Fruit fly (Drosophila melanogaster) whole organism, embryonic: ENCODE data around the gene mthl14.

Experiments
- Atf3 ChIP-seq: fragments of 200-800 bp; sonication (Bioruptor generic); optimal IDR thresholded peaks from 3 replicates; lab custom pipeline; 2016; ENCODE audit warnings: missing biosample characterization, missing genetic modification characterization
- Atf6 ChIP-seq: fragments of 200-800 bp; sonication (Bioruptor generic); IDR thresholded peaks from 2 replicates; pipeline ENCODE4 v1.3.6; 2022; ENCODE audit warnings: missing biosample characterization, missing genetic modification characterization
- BEAF-32 ChIP-seq: fragments of 200-800 bp; sonication (Bioruptor generic); optimal IDR thresholded peaks from 3 replicates; lab custom pipeline; 2017; ENCODE audit warnings: missing biosample characterization, missing genetic modification characterization, mild to moderate bottlenecking, moderate library complexity, missing genetic modification reagents
- CG10274 ChIP-seq: fragments of 200-800 bp; sonication (Bioruptor generic); optimal IDR thresholded peaks from 3 replicates; lab custom pipeline; 2017; ENCODE audit warnings: missing biosample characterization, mild to moderate bottlenecking, missing genetic modification characterization
- CG12236 ChIP-seq: fragments of 200-800 bp; sonication (Bioruptor generic); optimal IDR thresholded peaks from 2 replicates; lab custom pipeline; 2016; ENCODE audit warnings: missing biosample characterization, missing genetic modification characterization
- CG13123 ChIP-seq: fragments of 200-800 bp; sonication (Bioruptor generic); optimal IDR thresholded peaks from 2 replicates; lab custom pipeline; 2016; ENCODE audit warnings: missing biosample characterization, missing genetic modification characterization
- CG14441 ChIP-seq: fragments of 200-800 bp; sonication (Bioruptor generic); IDR thresholded peaks from 2 replicates; pipeline ENCODE4 v1.3.6; 2022; ENCODE audit warnings: missing biosample characterization, missing genetic modification characterization
- CG16779 ChIP-seq: fragments of 200-800 bp; sonication (Bioruptor generic); IDR thresholded peaks from 2 replicates; pipeline ENCODE4 v1.3.6; 2022; ENCODE audit warnings: missing biosample characterization, missing genetic modification characterization
- CG16813 ChIP-seq: fragments of 200-800 bp; sonication (Bioruptor generic); IDR thresholded peaks from 3 replicates; pipeline ENCODE4 v1.3.6; 2022; ENCODE audit warnings: missing biosample characterization, missing genetic modification characterization; ENCODE audit not compliant: partially characterized antibody
- CG16815 ChIP-seq: fragments of 200-800 bp; sonication (Bioruptor generic); optimal IDR thresholded peaks from 3 replicates; lab custom pipeline; 2017; ENCODE audit warnings: missing biosample characterization, mild to moderate bottlenecking, missing genetic modification characterization
- CG17802 ChIP-seq: fragments of 200-800 bp; sonication (Bioruptor generic); optimal IDR thresholded peaks from 2 replicates; lab custom pipeline; 2018; ENCODE audit warnings: missing biosample characterization, mild to moderate bottlenecking, missing genetic modification characterization, moderate library complexity
- CG17912 ChIP-seq: fragments of 200-800 bp; sonication (Bioruptor generic); optimal IDR thresholded peaks from 2 replicates; lab custom pipeline; 2018; ENCODE audit warnings: missing biosample characterization, mild to moderate bottlenecking, missing genetic modification characterization
- CG31365 ChIP-seq: fragments of 200-800 bp; sonication (Bioruptor generic); optimal IDR thresholded peaks from 2 replicates; lab custom pipeline; 2018; ENCODE audit warnings: missing biosample characterization, mild to moderate bottlenecking, missing genetic modification characterization
- CG3163 ChIP-seq: fragments of 200-800 bp; sonication (Bioruptor generic); optimal IDR thresholded peaks from 3 replicates; lab custom pipeline; 2016; ENCODE audit warnings: missing biosample characterization, missing genetic modification characterization
- CG3726 ChIP-seq: fragments of 200-800 bp; sonication (Bioruptor generic); IDR thresholded peaks from 3 replicates; pipeline ENCODE4, ENCODE4 v1.3.6; 2022; ENCODE audit warnings: missing biosample characterization, missing genetic modification characterization
- CG4360 ChIP-seq: fragments of 200-800 bp; sonication (Bioruptor generic); IDR thresholded peaks from 2 replicates; pipeline ENCODE4 v1.3.6; 2022; ENCODE audit warnings: missing biosample characterization, missing genetic modification characterization
- CG4617 ChIP-seq: fragments of 200-800 bp; sonication (Bioruptor generic); optimal IDR thresholded peaks from 3 replicates; lab custom pipeline; 2016; ENCODE audit warnings: missing biosample characterization, missing genetic modification characterization, borderline replicate concordance
- CG6791 ChIP-seq: fragments of 200-800 bp; sonication (Bioruptor generic); IDR thresholded peaks from 3 replicates; pipeline ENCODE4 v1.3.6; 2022; ENCODE audit warnings: missing biosample characterization, missing genetic modification characterization; ENCODE audit not compliant: partially characterized antibody
- CG8765 ChIP-seq: fragments of 200-800 bp; sonication (Bioruptor generic); IDR thresholded peaks from 2 replicates; pipeline ENCODE4 v1.3.6; 2022; ENCODE audit warnings: missing biosample characterization, missing genetic modification characterization
- CkIIα-i1 ChIP-seq: fragments of 200-800 bp; sonication (Bioruptor generic); IDR thresholded peaks from 2 replicates; pipeline ENCODE4 v1.3.6; 2022; ENCODE audit warnings: missing biosample characterization, missing genetic modification characterization
- CoRest ChIP-seq: fragments of 200-800 bp; sonication (Bioruptor generic); optimal IDR thresholded peaks from 3 replicates; lab custom pipeline; 2018; ENCODE audit warnings: missing biosample characterization, mild to moderate bottlenecking, missing genetic modification characterization, moderate library complexity
- D19A ChIP-seq: fragments of 200-800 bp; optimal IDR thresholded peaks from 3 replicates; lab custom pipeline; 2019; ENCODE audit warnings: missing biosample characterization, mild to moderate bottlenecking, missing genetic modification characterization, moderate library complexity
- D19B ChIP-seq: fragments of 200-800 bp; sonication (Bioruptor generic); optimal IDR thresholded peaks from 2 replicates; lab custom pipeline; 2017; ENCODE audit warnings: missing biosample characterization, mild to moderate bottlenecking, missing genetic modification characterization
- Dbx ChIP-seq: fragments of 200-800 bp; sonication (Bioruptor generic); IDR thresholded peaks from 3 replicates; pipeline ENCODE4 v1.3.6; 2022; ENCODE audit warnings: missing biosample characterization, missing genetic modification characterization
- Meics ChIP-seq: fragments of 200-800 bp; sonication (Bioruptor generic); optimal IDR thresholded peaks from 2 replicates; lab custom pipeline; 2017; ENCODE audit warnings: missing biosample characterization, mild to moderate bottlenecking, missing genetic modification characterization
- NC2α ChIP-seq: fragments of 200-800 bp; sonication (Bioruptor generic); optimal IDR thresholded peaks from 2 replicates; lab custom pipeline; 2016; ENCODE audit warnings: missing biosample characterization, missing genetic modification characterization
- NC2β ChIP-seq: fragments of 200-800 bp; sonication (Bioruptor generic); optimal IDR thresholded peaks from 2 replicates; lab custom pipeline; 2016; ENCODE audit warnings: missing biosample characterization, missing genetic modification characterization
- Neu2 ChIP-seq: fragments of 200-800 bp; sonication (Bioruptor generic); optimal IDR thresholded peaks from 3 replicates; lab custom pipeline; 2016; ENCODE audit warnings: missing biosample characterization, missing genetic modification characterization, borderline replicate concordance
- Rx ChIP-seq: fragments of 200-800 bp; sonication (Bioruptor generic); IDR thresholded peaks from 2 replicates; pipeline ENCODE4 v1.3.6; 2022; ENCODE audit warnings: missing biosample characterization, missing genetic modification characterization
- ase ChIP-seq: fragments of 200-800 bp; sonication (Bioruptor generic); IDR thresholded peaks from 3 replicates; pipeline ENCODE4 v1.3.6; 2022; ENCODE audit warnings: missing biosample characterization, missing genetic modification characterization
- bigmax ChIP-seq: fragments of 200-800 bp; sonication (Bioruptor generic); optimal IDR thresholded peaks from 2 replicates; lab custom pipeline; 2018; ENCODE audit warnings: missing biosample characterization, mild to moderate bottlenecking, missing genetic modification characterization
- cato ChIP-seq: fragments of 200-800 bp; sonication (Bioruptor generic); optimal IDR thresholded peaks from 2 replicates; lab custom pipeline; 2016; ENCODE audit warnings: missing biosample characterization, missing genetic modification characterization, borderline replicate concordance
- crol ChIP-seq: fragments of 200-800 bp; sonication (Bioruptor generic); IDR thresholded peaks from 2 replicates; pipeline ENCODE4 v1.3.6; 2022; ENCODE audit warnings: missing biosample characterization, missing genetic modification characterization
- disco-r ChIP-seq: fragments of 200-800 bp; sonication (Bioruptor generic); optimal IDR thresholded peaks from 2 replicates; lab custom pipeline; 2016; ENCODE audit warnings: missing biosample characterization, missing genetic modification characterization
- ems ChIP-seq: fragments of 200-800 bp; sonication (Bioruptor generic); optimal IDR thresholded peaks from 3 replicates; lab custom pipeline; 2016; ENCODE audit warnings: missing biosample characterization, missing genetic modification characterization
- eyg ChIP-seq: fragments of 200-800 bp; sonication (Bioruptor generic); optimal IDR thresholded peaks from 3 replicates; lab custom pipeline; 2016; ENCODE audit warnings: missing biosample characterization, missing genetic modification characterization
- fd96Cb ChIP-seq: fragments of 200-800 bp; sonication (Bioruptor generic); optimal IDR thresholded peaks from 2 replicates; lab custom pipeline; 2018; ENCODE audit warnings: missing biosample characterization, mild to moderate bottlenecking, missing genetic modification characterization, moderate library complexity
- gem ChIP-seq: fragments of 200-800 bp; sonication (Bioruptor generic); optimal IDR thresholded peaks from 2 replicates; lab custom pipeline; 2019; ENCODE audit warnings: missing biosample characterization, mild to moderate bottlenecking, missing genetic modification characterization, moderate library complexity
- insv ChIP-seq, 2 experiments: fragments of 200-800 bp; sonication (Bioruptor generic); optimal IDR thresholded peaks; 3 replicates each; lab custom pipeline; 2016 to 2018; ENCODE audit warnings: missing biosample characterization in 2 of 2, missing genetic modification characterization in 2 of 2
- lab ChIP-seq: fragments of 200-800 bp; sonication (Bioruptor generic); optimal IDR thresholded peaks from 3 replicates; lab custom pipeline; 2017; ENCODE audit warnings: missing biosample characterization, missing genetic modification characterization, mild to moderate bottlenecking, moderate library complexity, missing genetic modification reagents
- nau ChIP-seq: fragments of 200-800 bp; sonication (Bioruptor generic); optimal IDR thresholded peaks from 3 replicates; lab custom pipeline; 2017; ENCODE audit warnings: missing biosample characterization, mild to moderate bottlenecking, missing genetic modification characterization, missing genetic modification reagents
- nerfin-1 ChIP-seq: fragments of 200-800 bp; sonication (Bioruptor generic); optimal IDR thresholded peaks from 3 replicates; lab custom pipeline; 2019; ENCODE audit warnings: missing biosample characterization, mild to moderate bottlenecking, missing genetic modification characterization, moderate library complexity
- p53 ChIP-seq: fragments of 200-800 bp; sonication (Bioruptor generic); optimal IDR thresholded peaks from 2 replicates; lab custom pipeline; 2016; ENCODE audit warnings: missing biosample characterization, missing genetic modification characterization
- scrt ChIP-seq: fragments of 200-800 bp; sonication (Bioruptor generic); optimal IDR thresholded peaks from 2 replicates; lab custom pipeline; 2018; ENCODE audit warnings: missing biosample characterization, mild to moderate bottlenecking, missing genetic modification characterization, moderate library complexity
- sr ChIP-seq: fragments of 200-800 bp; sonication (Bioruptor generic); IDR thresholded peaks from 3 replicates; pipeline ENCODE4 v1.3.6; 2022; ENCODE audit warnings: missing biosample characterization, missing genetic modification characterization
- stc ChIP-seq: fragments of 200-800 bp; sonication (Bioruptor generic); IDR thresholded peaks from 2 replicates; pipeline ENCODE4 v1.3.6; 2022; ENCODE audit warnings: missing biosample characterization, missing genetic modification characterization
- toy ChIP-seq: fragments of 200-800 bp; sonication (Bioruptor generic); IDR thresholded peaks from 2 replicates; pipeline ENCODE4 v1.3.6; 2022; ENCODE audit warnings: missing biosample characterization, missing genetic modification characterization
- tx ChIP-seq: fragments of 200-800 bp; sonication (Bioruptor generic); optimal IDR thresholded peaks from 2 replicates; lab custom pipeline; 2016; ENCODE audit warnings: missing biosample characterization, missing genetic modification characterization
- unpg ChIP-seq: fragments of 200-800 bp; sonication (Bioruptor generic); optimal IDR thresholded peaks from 3 replicates; lab custom pipeline; 2018; ENCODE audit warnings: missing biosample characterization, mild to moderate bottlenecking, missing genetic modification characterization, moderate library complexity
- wor ChIP-seq: fragments of 200-800 bp; sonication (Bioruptor generic); IDR thresholded peaks from 2 replicates; pipeline ENCODE4 v1.3.6; 2022; ENCODE audit warnings: missing biosample characterization, missing genetic modification characterization
- yki ChIP-seq: fragments of >200 bp; optimal IDR thresholded peaks from 3 replicates; lab custom pipeline; 2018

Gene mthl14

dm6 chr3L:205723-206284 lies 41.5 kb upstream of the mthl14 start, which contains the start of the genes Gk1 and CG13876 (continued):
- TF ChIP-seq CG8765 (peak; percentile 75; the same call in 1 of the 2 replicates), bigmax (GFP tag; lab: Kevin White, UChicago) (peak; percentile 71), CG10274 (peak; percentile 79), Atf6 (peak; percentile 97), cato (peak; percentile 78), lab (GFP tag; lab: Kevin White, UChicago) (no peak), insv (GFP tag; optimal IDR thresholded peaks at IDR 0.05; lab: Kevin White, UChicago) (peak in 1 of 2 experiments; percentile 78), D19B (GFP tag; lab: Kevin White, UChicago) (peak; percentile 83), Rx (peak; percentile 86), stc (GFP tag; lab: Robert Waterston, UW) (peak; percentile 96), CG3726 (GFP tag; lab: Robert Waterston, UW) (peak; percentile 83), unpg (GFP tag; lab: Kevin White, UChicago) (peak; percentile 98), CG12236 (GFP tag; lab: Kevin White, UChicago) (no peak), CkIIα-i1 (peak; percentile 41; the same call in 1 of the 2 replicates), CG31365 (tag; lab: Kevin White, UChicago) (peak; percentile 77), CG14441 (GFP tag; lab: Robert Waterston, UW) (peak; percentile 90), BEAF-32 (GFP tag; lab: Kevin White, UChicago) (peak; percentile 37), CG13123 (peak; percentile 86), p53 (GFP tag; lab: Kevin White, UChicago) (no peak), wor (peak; percentile 81), CG4617 (GFP tag; lab: Kevin White, UChicago) (peak; percentile 70), CG16815 (GFP tag; lab: Kevin White, UChicago) (no peak), Dbx (GFP tag; lab: Robert Waterston, UW) (peak; percentile 96), disco-r (GFP tag; lab: Kevin White, UChicago) (no peak), CG4360 (GFP tag; lab: Robert Waterston, UW) (peak; percentile 72), ems (GFP tag; lab: Kevin White, UChicago) (peak; percentile 72), crol (GFP tag; lab: Robert Waterston, UW) (peak; percentile 63), scrt (GFP tag; lab: Kevin White, UChicago) (peak; percentile 93), ase (GFP tag; lab: Robert Waterston, UW) (peak; percentile 90), CG17912 (GFP tag; lab: Kevin White, UChicago) (peak; percentile 86), NC2α (GFP tag; lab: Kevin White, UChicago) (no peak), NC2β (GFP tag; lab: Kevin White, UChicago) (no peak), toy (GFP tag; lab: Robert Waterston, UW) (peak; percentile 82), CG3163 (GFP tag; lab: Kevin White, UChicago) (no peak), Atf3 (GFP tag; lab: Kevin White, UChicago) (no peak), nau (GFP tag; lab: Kevin White, UChicago) (no peak), fd96Cb (tag; lab: Kevin White, UChicago) (peak; percentile 92), yki (lab: Kevin White, UChicago) (no peak), gem (peak; percentile 98), Meics (peak; percentile 97), nerfin-1 (tag; lab: Kevin White, UChicago) (peak; percentile 95), CG17802 (tag; lab: Kevin White, UChicago) (peak; percentile 53), sr (GFP tag; lab: Robert Waterston, UW) (no peak), CG6791 (GFP tag; lab: Robert Waterston, UW) (no peak), eyg (no peak), CG16813 (GFP tag; lab: Robert Waterston, UW) (no peak), CG16779 (peak; percentile 83), D19A (peak; percentile 95), Neu2 (GFP tag; lab: Kevin White, UChicago) (no peak), CoRest (tag; lab: Kevin White, UChicago) (peak; percentile 97), tx (GFP tag; lab: Kevin White, UChicago) (no peak)
